Worm (Caenorhabditis elegans) whole organism, mixed stage, embryonic: ENCODE results near the gene str-102.

Experiments used
- M03D4.4 ChIP-seq: sonication (generic microtip); optimal IDR thresholded peaks from 2 replicates; lab custom pipeline; 2017; ENCODE audit warnings: mild to moderate bottlenecking, missing genetic modification characterization, missing compliant biosample characterization
- bed-3 ChIP-seq: fragments of 200-800 bp; sonication (Bioruptor generic); optimal IDR thresholded peaks from 3 replicates; lab custom pipeline; 2018; ENCODE audit warnings: mild to moderate bottlenecking, missing genetic modification characterization, moderate library complexity, missing compliant biosample characterization
- blmp-1 ChIP-seq: fragments of 150-350 bp; optimal IDR thresholded peaks from 2 replicates; lab custom pipeline; 2014; ENCODE audit warnings: missing biosample characterization, missing genetic modification characterization
- ceh-39 ChIP-seq: fragments of 150-350 bp; optimal IDR thresholded peaks from 2 replicates; lab custom pipeline; 2014; ENCODE audit warnings: missing biosample characterization, missing genetic modification characterization
- ceh-43 ChIP-seq: fragments of 200-800 bp; sonication (Bioruptor generic); optimal IDR thresholded peaks from 2 replicates; lab custom pipeline; 2018; ENCODE audit warnings: mild to moderate bottlenecking, missing genetic modification characterization, moderate library complexity, missing compliant biosample characterization
- ceh-83 ChIP-seq: fragments of 200-800 bp; sonication (Bioruptor generic); optimal IDR thresholded peaks from 2 replicates; lab custom pipeline; 2018; ENCODE audit warnings: mild to moderate bottlenecking, missing genetic modification characterization, missing compliant biosample characterization
- ces-1 ChIP-seq: fragments of 150-350 bp; optimal IDR thresholded peaks from 2 replicates; lab custom pipeline; 2014; ENCODE audit warnings: missing biosample characterization, missing genetic modification reagents, missing genetic modification characterization
- cnd-1 ChIP-seq: fragments of 200-800 bp; sonication (Bioruptor generic); optimal IDR thresholded peaks from 2 replicates; lab custom pipeline; 2018; ENCODE audit warnings: mild to moderate bottlenecking, missing genetic modification characterization, missing compliant biosample characterization
- elt-1 ChIP-seq: sonication (generic microtip); optimal IDR thresholded peaks from 2 replicates; lab custom pipeline; 2017; ENCODE audit warnings: missing genetic modification characterization, mild to moderate bottlenecking, missing compliant biosample characterization, antibody characterized with exemption, moderate library complexity, borderline replicate concordance; ENCODE audit not compliant: insufficient read depth
- hlh-1 ChIP-seq: fragments of 150-350 bp; optimal IDR thresholded peaks from 2 replicates; lab custom pipeline; 2014; ENCODE audit warnings: missing biosample characterization, missing genetic modification reagents, missing genetic modification characterization
- lin-13 ChIP-seq: fragments of 150-350 bp; optimal IDR thresholded peaks from 2 replicates; lab custom pipeline; 2014; ENCODE audit warnings: missing biosample characterization, missing genetic modification characterization
- lin-32 ChIP-seq: fragments of 200-800 bp; sonication (Bioruptor generic); optimal IDR thresholded peaks from 2 replicates; lab custom pipeline; 2018; ENCODE audit warnings: mild to moderate bottlenecking, missing genetic modification characterization, missing compliant biosample characterization
- lsy-2 ChIP-seq: fragments of 150-350 bp; optimal IDR thresholded peaks from 2 replicates; lab custom pipeline; 2014; ENCODE audit warnings: missing biosample characterization, missing genetic modification characterization
- mab-5 ChIP-seq: fragments of 150-350 bp; optimal IDR thresholded peaks from 2 replicates; lab custom pipeline; 2014; ENCODE audit warnings: missing biosample characterization, missing genetic modification characterization
- mep-1 ChIP-seq: fragments of 150-350 bp; optimal IDR thresholded peaks from 2 replicates; lab custom pipeline; 2017; ENCODE audit warnings: missing biosample characterization, missing genetic modification reagents, missing genetic modification characterization, inconsistent platforms
- mls-2 ChIP-seq: sonication (generic microtip); optimal IDR thresholded peaks from 2 replicates; lab custom pipeline; 2016; ENCODE audit warnings: mild to moderate bottlenecking, missing genetic modification characterization, moderate library complexity, missing compliant biosample characterization
- nhr-12 ChIP-seq: fragments of 150-350 bp; optimal IDR thresholded peaks from 2 replicates; lab custom pipeline; 2014; ENCODE audit warnings: missing biosample characterization, missing genetic modification characterization
- nhr-2 ChIP-seq: fragments of 150-350 bp; optimal IDR thresholded peaks from 2 replicates; lab custom pipeline; 2014; ENCODE audit warnings: missing biosample characterization, missing genetic modification characterization
- nhr-28 ChIP-seq: fragments of 150-350 bp; optimal IDR thresholded peaks from 2 replicates; lab custom pipeline; 2014; ENCODE audit warnings: missing biosample characterization, missing genetic modification characterization
- nhr-76 ChIP-seq: sonication (generic microtip); optimal IDR thresholded peaks from 2 replicates; lab custom pipeline; 2017; ENCODE audit warnings: missing biosample characterization, missing genetic modification characterization
- pha-4 ChIP-seq: fragments of 150-350 bp; optimal IDR thresholded peaks from 2 replicates; lab custom pipeline; 2018; ENCODE audit warnings: missing biosample characterization, missing genetic modification reagents, missing genetic modification characterization
- sem-2 ChIP-seq: fragments of 200-800 bp; sonication (Bioruptor generic); optimal IDR thresholded peaks from 2 replicates; lab custom pipeline; 2018; ENCODE audit warnings: mild to moderate bottlenecking, missing genetic modification characterization, missing compliant biosample characterization
- snpc-4 ChIP-seq: fragments of 150-350 bp; optimal IDR thresholded peaks from 2 replicates; lab custom pipeline; 2014; ENCODE audit warnings: missing biosample characterization, missing genetic modification characterization
- sptf-1 ChIP-seq: sonication (generic microtip); optimal IDR thresholded peaks from 2 replicates; lab custom pipeline; 2017; ENCODE audit warnings: mild to moderate bottlenecking, missing genetic modification characterization, moderate library complexity, missing compliant biosample characterization
- unc-39 ChIP-seq: fragments of 150-350 bp; optimal IDR thresholded peaks from 2 replicates; lab custom pipeline; 2014; ENCODE audit warnings: missing biosample characterization, missing genetic modification characterization
- unc-62 ChIP-seq: fragments of 150-350 bp; optimal IDR thresholded peaks from 2 replicates; lab custom pipeline; 2014; ENCODE audit warnings: missing biosample characterization, missing genetic modification reagents, missing genetic modification characterization
- ztf-11 ChIP-seq: fragments of 150-350 bp; optimal IDR thresholded peaks from 2 replicates; lab custom pipeline; 2014; ENCODE audit warnings: missing biosample characterization, missing genetic modification characterization

str-102 gene

DNA sequence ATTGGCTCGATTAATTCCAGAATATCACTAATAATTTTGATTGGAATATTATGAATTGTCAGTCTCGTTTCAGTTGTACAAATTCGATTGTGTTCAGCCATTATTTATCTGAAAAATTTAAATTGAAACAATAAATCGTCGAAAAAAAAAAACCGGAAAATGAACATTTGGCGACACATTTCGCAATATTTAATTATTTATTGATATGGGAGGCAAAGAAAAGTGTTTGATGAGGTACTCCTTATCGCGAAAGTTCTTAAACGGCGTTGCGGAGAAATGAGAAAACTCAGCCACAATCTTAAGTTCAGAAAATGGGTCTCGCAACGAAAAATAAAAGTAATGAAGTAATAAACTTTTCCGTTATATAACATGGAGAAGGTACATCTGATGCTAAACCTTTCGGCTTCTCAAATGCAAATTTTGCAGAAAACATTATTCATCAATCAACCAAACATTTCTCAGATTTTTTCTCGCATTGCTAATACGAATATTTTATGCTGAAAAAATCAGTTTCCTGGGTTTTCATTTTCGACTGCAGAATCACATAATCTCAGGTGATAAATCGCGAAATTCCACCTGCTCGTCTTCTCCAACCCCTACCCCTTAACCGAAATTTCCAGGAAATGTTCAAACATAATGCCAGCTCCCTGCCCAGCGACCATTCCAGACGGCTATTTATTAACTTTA is 15.0 kb downstream of the str-102 start, which contains the start of the genes T06E6.15 and sri-7:
Gene T06E6.15, minus strand, starts transcription at position 101 of the 687 bp plus-strand sequence.
Gene sri-7, plus strand, starts transcription at position 637 of the 687 bp plus-strand sequence.
- TF ChIP-seq elt-1 (no peak), mls-2 (tag; lab: Kevin White, UChicago) (no peak), blmp-1 (tag; lab: Kevin White, UChicago) (no peak), ztf-11 (tag; lab: Kevin White, UChicago) (no peak), snpc-4 (tag; lab: Kevin White, UChicago) (no peak), sptf-1 (tag; lab: Kevin White, UChicago) (no peak)

DNA sequence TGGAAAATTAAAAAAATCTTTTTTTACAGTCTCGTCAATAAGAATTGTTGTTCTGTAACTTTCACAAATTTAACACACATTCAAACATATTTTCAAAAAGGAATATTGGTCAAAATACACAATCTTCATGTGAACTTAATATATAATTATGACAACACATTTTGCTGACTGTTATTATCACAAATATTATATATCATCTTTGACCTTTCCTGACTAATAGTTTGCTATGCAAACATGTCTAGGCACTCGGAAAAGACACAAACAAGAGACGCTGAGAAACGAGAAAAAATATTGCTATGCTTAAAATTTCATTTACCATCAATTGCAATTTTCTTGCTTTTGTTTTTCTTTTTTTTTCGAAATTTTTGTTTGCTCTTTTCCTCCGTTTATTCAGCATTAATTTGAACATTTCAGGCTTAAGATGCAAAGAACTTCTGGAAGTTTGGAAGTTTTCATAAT is 17.1 kb downstream of the str-102 start, which contains the start of gene fbxa-135:
Gene fbxa-135, plus strand, starts transcription at position 409 of the 459 bp plus-strand sequence.
- TF ChIP-seq nhr-2 (tag; lab: Kevin White, UChicago) (no peak), lsy-2 (tag; lab: Kevin White, UChicago) (no peak), pha-4 (no peak)

DNA sequence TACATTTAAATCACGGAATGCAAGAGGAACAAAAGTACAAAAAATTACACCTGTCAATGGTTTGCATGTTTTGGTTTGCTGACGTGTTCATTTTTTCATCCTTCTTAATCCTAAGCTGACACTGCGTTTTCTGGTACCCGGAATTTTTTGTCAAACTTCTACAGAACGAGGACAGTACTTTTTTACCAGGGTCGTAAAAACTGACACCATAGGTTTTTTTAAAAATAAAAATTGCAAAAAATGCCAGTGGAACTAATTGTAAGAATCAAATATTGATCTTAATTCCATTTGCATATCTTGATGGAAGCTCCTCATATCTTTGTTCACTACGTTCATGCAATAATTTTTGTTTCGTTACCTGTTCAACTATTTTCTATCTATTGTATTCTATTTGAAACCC is 20.0 kb downstream of the str-102 start, which contains the start of gene srh-258:
Gene srh-258, plus strand, starts transcription at position 301 of the 400 bp plus-strand sequence.
- TF ChIP-seq nhr-76 (tag; lab: Kevin White, UChicago) (no peak), nhr-28 (tag; lab: Kevin White, UChicago) (no peak), lin-13 (tag; lab: Kevin White, UChicago) (no peak), nhr-12 (tag; lab: Kevin White, UChicago) (no peak), snpc-4 (tag; lab: Kevin White, UChicago) (no peak), bed-3 (GFP tag; lab: Kevin White, UChicago) (no peak), sem-2 (no peak), sptf-1 (tag; lab: Kevin White, UChicago) (no peak), ztf-11 (tag; lab: Kevin White, UChicago) (no peak), hlh-1 (tag; lab: Kevin White, UChicago) (no peak), ceh-43 (GFP tag; lab: Kevin White, UChicago) (no peak), ceh-83 (GFP tag; lab: Kevin White, UChicago) (no peak), mep-1 (no peak), cnd-1 (tag; lab: Kevin White, UChicago) (no peak), unc-39 (tag; lab: Kevin White, UChicago) (no peak), blmp-1 (tag; lab: Kevin White, UChicago) (no peak), lin-32 (GFP tag; lab: Kevin White, UChicago) (no peak)

DNA sequence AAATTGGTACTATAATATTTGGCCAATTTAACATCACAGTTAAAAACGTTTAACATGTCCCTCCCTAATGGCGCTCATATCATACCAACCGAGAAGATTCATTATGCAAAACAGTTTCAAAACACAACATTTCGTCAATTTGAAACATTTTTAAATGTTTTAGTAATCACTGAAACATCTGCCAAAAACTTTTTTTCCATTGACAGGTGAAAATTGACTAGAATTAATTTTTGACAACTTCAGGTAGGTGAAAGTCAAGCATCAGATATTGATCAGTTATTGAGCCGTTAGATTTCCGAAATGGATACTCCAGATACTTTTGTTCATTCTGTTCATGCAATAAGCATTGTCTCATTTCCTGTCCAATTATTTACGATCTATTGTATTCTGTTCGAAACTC is 22.1 kb downstream of the str-102 start, which contains the start of gene srh-257:
Gene srh-257, plus strand, starts transcription at position 301 of the 400 bp plus-strand sequence.
- TF ChIP-seq unc-39 (tag; lab: Kevin White, UChicago) = no peak
- TF ChIP-seq ces-1 (GFP tag; lab: Kevin White, UChicago) = no peak
- TF ChIP-seq elt-1 = no peak
- TF ChIP-seq lin-13 (tag; lab: Kevin White, UChicago) = no peak
- no peak for TF ChIP-seq ztf-11 (tag; lab: Kevin White, UChicago)
- TF ChIP-seq, all 35 proteins: peak for 0

DNA sequence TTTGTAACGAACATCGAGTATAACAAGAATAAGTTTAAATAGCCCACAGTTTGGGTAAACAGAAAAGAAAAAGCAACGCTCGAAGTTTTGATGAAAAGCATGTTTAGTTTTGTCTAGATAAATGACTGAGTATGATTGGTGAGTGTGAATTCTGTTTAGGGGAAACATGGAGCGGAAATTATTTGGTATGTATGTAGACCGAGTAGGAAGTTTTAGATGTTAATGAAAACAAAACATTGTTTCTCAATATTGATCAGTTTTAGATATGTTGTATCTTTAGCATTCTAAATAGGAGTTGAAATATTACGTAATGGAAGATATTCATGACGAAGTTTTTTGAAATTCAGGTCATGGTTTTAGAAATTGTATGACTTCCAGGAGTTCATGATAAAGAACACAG is 27.8 kb downstream of the str-102 start, which contains the start of gene srbc-63:
Gene srbc-63, minus strand, starts transcription at position 101 of the 400 bp plus-strand sequence.
- no peak for TF ChIP-seq sptf-1 (tag; lab: Kevin White, UChicago)
- no peak for TF ChIP-seq ztf-11 (tag; lab: Kevin White, UChicago)
- no peak for TF ChIP-seq mab-5
- TF ChIP-seq nhr-2 (tag; lab: Kevin White, UChicago) = no peak
- no peak for TF ChIP-seq sem-2
- no peak for TF ChIP-seq unc-39 (tag; lab: Kevin White, UChicago)
- TF ChIP-seq hlh-1 (tag; lab: Kevin White, UChicago) = no peak
- no peak for TF ChIP-seq cnd-1 (tag; lab: Kevin White, UChicago)
- TF ChIP-seq pha-4 = no peak
- TF ChIP-seq M03D4.4 (tag; lab: Kevin White, UChicago) = no peak

DNA sequence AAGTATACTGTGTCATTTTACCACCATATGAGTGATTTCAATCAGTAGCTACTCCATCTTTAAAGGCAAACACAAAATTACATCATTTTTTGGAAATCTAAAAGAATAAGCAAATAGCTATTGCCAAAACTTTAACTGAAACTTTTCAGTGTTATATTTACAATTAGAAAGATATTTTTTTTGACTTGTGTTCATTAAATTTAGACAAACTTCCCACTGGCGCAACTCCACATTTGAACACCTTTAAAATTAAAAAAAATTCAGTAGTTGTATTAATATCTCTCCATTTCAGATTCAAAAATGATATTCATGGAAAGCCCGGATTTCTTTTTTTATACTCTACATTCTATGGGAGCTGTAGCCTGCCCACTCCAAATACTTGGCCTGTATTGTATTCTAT is 29.0 kb downstream of the str-102 start, which contains the start of gene srh-264:
Gene srh-264, plus strand, starts transcription at position 301 of the 400 bp plus-strand sequence.
- TF ChIP-seq nhr-28 (tag; lab: Kevin White, UChicago) (no peak), ceh-39 (tag; lab: Kevin White, UChicago) (no peak), unc-39 (tag; lab: Kevin White, UChicago) (no peak), mep-1 (no peak), ceh-43 (GFP tag; lab: Kevin White, UChicago) (no peak), pha-4 (no peak), snpc-4 (tag; lab: Kevin White, UChicago) (no peak), lin-32 (GFP tag; lab: Kevin White, UChicago) (no peak), unc-62 (GFP tag; lab: Kevin White, UChicago) (no peak)
